Worm (Caenorhabditis elegans): ENCODE measurements around the gene mup-2.

mup-2 gene

ce11 chrX:6448866-6449400, 38.9 kb upstream of the mup-2 start, which contains the start of gene fah-1:
Gene fah-1, minus strand, starts transcription at chrX:6448916.
- TF ChIP-seq unc-62 (GFP tag; optimal IDR thresholded peaks at IDR 0.05) (peak; percentile 71), nfya-2 (GFP tag; IDR thresholded peaks at IDR 0.05) (0 out of 2 replicates have a peak, but pooled peaks have one; percentile 50), gei-17 (GFP tag; optimal IDR thresholded peaks at IDR 0.05) (peak; percentile 34), attf-5 (GFP tag; optimal IDR thresholded peaks at IDR 0.05) (peak; percentile 10), nhr-80 (tag; optimal IDR thresholded peaks at IDR 0.05) (peak; percentile 81), dpl-1 (GFP tag; optimal IDR thresholded peaks at IDR 0.05) (no peak), ceh-40 (GFP tag; IDR thresholded peaks at IDR 0.05) (no peak), lin-40 (tag; optimal IDR thresholded peaks at IDR 0.05) (peak; percentile 69), cebp-1 (GFP tag; IDR thresholded peaks at IDR 0.05) (peak; percentile 91), cebp-1 (tag; optimal IDR thresholded peaks at IDR 0.05) (peak; percentile 96), B0336.3 (GFP tag; IDR thresholded peaks at IDR 0.05) (0 out of 2 replicates have a peak, but pooled peaks have one; percentile 28), hmg-1.2 (GFP tag; IDR thresholded peaks at IDR 0.05) (peak; percentile 63), pha-4 (tag; optimal IDR thresholded peaks at IDR 0.05) (no peak), somi-1 (GFP tag; optimal IDR thresholded peaks at IDR 0.05) (peak; percentile 39), lsy-27 (tag; optimal IDR thresholded peaks at IDR 0.05; ENCODE audit: borderline replicate concordance, insufficient read depth) (no peak), madf-8 (GFP tag; conservative IDR thresholded peaks at IDR 0.05) (no peak), atf-7 (tag; optimal IDR thresholded peaks at IDR 0.05) (peak; percentile 46), ceh-79 (tag; optimal IDR thresholded peaks at IDR 0.05) (no peak)

- no peak for TF ChIP-seq hrde-1 (tag; optimal IDR thresholded peaks at IDR 0.05; ENCODE audit: borderline replicate concordance)
- TF ChIP-seq gei-17 (GFP tag; optimal IDR thresholded peaks at IDR 0.05) = no peak
- TF ChIP-seq F23B12.7 (tag; optimal IDR thresholded peaks at IDR 0.05; ENCODE audit: insufficient read depth) = no peak
- no peak for TF ChIP-seq madf-6 (GFP tag; IDR thresholded peaks at IDR 0.05)
- TF ChIP-seq cebp-2 (GFP tag; IDR thresholded peaks at IDR 0.05) = no peak
- TF ChIP-seq C06A6.2 (GFP tag; conservative IDR thresholded peaks at IDR 0.05) = no peak
- no peak for TF ChIP-seq lsl-1 (GFP tag; optimal IDR thresholded peaks at IDR 0.05)
- no peak for TF ChIP-seq nfyb-1 (GFP tag; IDR thresholded peaks at IDR 0.05)
- TF ChIP-seq lin-40 (tag; optimal IDR thresholded peaks at IDR 0.05) = no peak
- TF ChIP-seq Y95B8A.8 (GFP tag; IDR thresholded peaks at IDR 0.05) = no peak
Observed at ce11 chrX:6446564-6446963, 36.5 kb upstream of the mup-2 start, which contains the start of gene asp-14. Gene asp-14, minus strand, starts transcription at chrX:6446664.

- peak; percentile 23 for TF ChIP-seq nhr-80 (tag; optimal IDR thresholded peaks at IDR 0.05)
- TF ChIP-seq nfyb-1 (GFP tag; IDR thresholded peaks at IDR 0.05) = no peak
Observed at ce11 chrX:6445239-6445638, 35.2 kb upstream of the mup-2 start.

ce11 chrX:6443373-6443772, 33.3 kb upstream of the mup-2 start, which contains the start of gene K10C2.7:
Gene K10C2.7, minus strand, starts transcription at chrX:6443473.
- TF ChIP-seq F23B12.7 (tag; optimal IDR thresholded peaks at IDR 0.05; ENCODE audit: insufficient read depth) = no peak

- TF ChIP-seq ekl-4 (GFP tag; IDR thresholded peaks at IDR 0.05) = no peak
- TF ChIP-seq tbp1 (GFP tag; optimal IDR thresholded peaks at IDR 0.05) = no peak
- no peak for TF ChIP-seq attf-6 (GFP tag; IDR thresholded peaks at IDR 0.05)
- TF ChIP-seq egrh-3 (GFP tag; IDR thresholded peaks at IDR 0.05) = no peak
- TF ChIP-seq lir-1 (GFP tag; conservative IDR thresholded peaks at IDR 0.05) = no peak
- no peak for TF ChIP-seq F57C9.4 (tag; optimal IDR thresholded peaks at IDR 0.05)
- TF ChIP-seq atf-7 (tag; optimal IDR thresholded peaks at IDR 0.05) = no peak
- no peak for TF ChIP-seq lin-54 (GFP tag; optimal IDR thresholded peaks at IDR 0.05)
- TF ChIP-seq hlh-12 (tag; optimal IDR thresholded peaks at IDR 0.05) = no peak
- TF ChIP-seq egl-44 (GFP tag; IDR thresholded peaks at IDR 0.05) = no peak
- TF ChIP-seq ets-4 (GFP tag; optimal IDR thresholded peaks at IDR 0.05) = no peak
- TF ChIP-seq cebp-1 (GFP tag; IDR thresholded peaks at IDR 0.05) = no peak
- no peak for TF ChIP-seq cebp-1 (tag; optimal IDR thresholded peaks at IDR 0.05)
- TF ChIP-seq nhr-80 (tag; optimal IDR thresholded peaks at IDR 0.05) = no peak
- TF ChIP-seq rcor-1 (GFP tag; IDR thresholded peaks at IDR 0.05) = no peak
- no peak for TF ChIP-seq bed-2 (GFP tag; IDR thresholded peaks at IDR 0.05)
- TF ChIP-seq mes-4 (tag; optimal IDR thresholded peaks at IDR 0.05) = no peak
- no peak for TF ChIP-seq ztf-3 (GFP tag; optimal IDR thresholded peaks at IDR 0.05)
Observed at ce11 chrX:6440464-6440863, 30.4 kb upstream of the mup-2 start, which contains the start of gene K10C2.14. Gene K10C2.14, minus strand, starts transcription at chrX:6440564.

Data from whole organism, young adult.